Worm (Caenorhabditis elegans) whole organism, late embryonic: Measurements from ENCODE around the gene clec-178.

Experiments
- ceh-14 ChIP-seq: sonication (generic microtip); optimal IDR thresholded peaks from 2 replicates; lab custom pipeline; 2016; ENCODE audit warnings: missing genotype, missing genetic modification characterization, missing compliant biosample characterization
- ceh-45 ChIP-seq: fragments of 200-800 bp; sonication (Bioruptor generic); IDR thresholded peaks from 2 replicates; pipeline ENCODE4 v1.3.6; 2022; ENCODE audit warnings: missing genetic modification reagents, missing genetic modification characterization, missing compliant biosample characterization
- fkh-10 ChIP-seq: fragments of 150-350 bp; optimal IDR thresholded peaks from 2 replicates; lab custom pipeline; 2014; ENCODE audit warnings: missing biosample characterization, missing genetic modification reagents, missing genetic modification characterization
- npax-4 ChIP-seq: sonication (generic microtip); optimal IDR thresholded peaks from 2 replicates; lab custom pipeline; 2016; ENCODE audit warnings: missing genetic modification characterization, missing compliant biosample characterization
- pha-4 ChIP-seq: fragments of 150-350 bp; optimal IDR thresholded peaks from 2 replicates; lab custom pipeline; 2018; ENCODE audit warnings: missing biosample characterization, missing genetic modification reagents, missing genetic modification characterization
- unc-55 ChIP-seq: sonication (generic microtip); optimal IDR thresholded peaks from 2 replicates; lab custom pipeline; 2017; ENCODE audit warnings: missing biosample characterization, missing genetic modification reagents, missing genetic modification characterization

ce11 chrIV:5667191-5667590 is 13.4 kb downstream of the clec-178 start:
- TF ChIP-seq npax-4 (tag; lab: Kevin White, UChicago) (no peak), fkh-10 (GFP tag; lab: Kevin White, UChicago) (no peak), ceh-14 (tag; lab: Kevin White, UChicago) (no peak), ceh-45 (no peak), pha-4 (tag; lab: Kevin White, UChicago) (no peak), unc-55 (GFP tag; lab: Kevin White, UChicago) (no peak)
